Fruit fly (Drosophila melanogaster): Measurements from ENCODE around the gene CG9399.

Gene CG9399

DNA sequence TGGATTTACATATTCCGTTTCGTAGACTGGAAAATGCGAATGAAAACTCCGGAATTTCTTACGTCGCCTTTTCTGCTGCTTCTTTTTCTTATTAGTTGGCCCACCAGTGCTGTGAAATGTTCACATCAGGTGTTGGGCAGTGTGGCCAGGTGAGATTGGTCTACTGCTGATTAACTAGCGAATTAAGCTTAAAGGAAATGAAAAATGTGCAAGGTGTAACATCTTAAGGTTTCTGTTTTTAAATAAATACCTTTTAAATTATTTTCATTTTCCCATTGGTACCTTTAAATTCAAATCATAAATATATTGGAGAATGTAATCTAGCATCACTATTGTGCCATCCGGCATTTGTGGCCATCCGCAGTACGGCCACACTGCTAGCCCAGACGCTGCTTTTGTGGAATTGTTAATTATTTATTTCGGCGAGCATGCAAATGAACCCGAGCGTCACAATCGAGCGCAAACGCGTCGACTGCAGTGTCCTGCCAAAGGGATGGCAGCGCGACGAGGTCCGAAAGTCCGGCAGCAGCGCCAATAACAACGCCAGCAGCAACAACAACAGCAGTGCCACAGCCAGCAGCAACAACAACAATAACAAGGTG lies 14.5 kb downstream of the CG9399 start, which contains the start of the genes AP-1mu and MBD-like (continued):
- TF ChIP-seq unpg (GFP tag; optimal IDR thresholded peaks at IDR 0.05) (peak; percentile 66), Myb (GFP tag; optimal IDR thresholded peaks at IDR 0.05) (peak; percentile 48), Camta (GFP tag; optimal IDR thresholded peaks at IDR 0.05) (peak; percentile 74), CG12942 (GFP tag; optimal IDR thresholded peaks at IDR 0.05) (peak; percentile 61), emc (GFP tag; optimal IDR thresholded peaks at IDR 0.05) (peak; percentile 1), Hey (tag; optimal IDR thresholded peaks at IDR 0.05) (no peak), CG32772 (GFP tag; IDR thresholded peaks at IDR 0.05) (peak; percentile 64), CG30403 (GFP tag; optimal IDR thresholded peaks at IDR 0.05) (peak; percentile 83), CG9932 (GFP tag; IDR thresholded peaks at IDR 0.05) (peak; percentile 83), nerfin-2 (GFP tag; IDR thresholded peaks at IDR 0.05; ENCODE audit: partially characterized antibody) (no peak), cwo (GFP tag; optimal IDR thresholded peaks at IDR 0.05) (no peak), gcm2 (GFP tag; optimal IDR thresholded peaks at IDR 0.05) (no peak), CG16815 (GFP tag; optimal IDR thresholded peaks at IDR 0.05) (peak; percentile 39), CG11456 (GFP tag; IDR thresholded peaks at IDR 0.05) (peak; percentile 66; the same call in 2 of the 3 replicates), CG8290 (GFP tag; optimal IDR thresholded peaks at IDR 0.05) (peak; percentile 58), CG8290 (tag; optimal IDR thresholded peaks at IDR 0.05) (no peak), klu (GFP tag; IDR thresholded peaks at IDR 0.05) (peak; percentile 41; the same call in 1 of the 2 replicates), B-H2 (GFP tag; optimal IDR thresholded peaks at IDR 0.05) (peak; percentile 71), trem (tag; optimal IDR thresholded peaks at IDR 0.05) (peak; percentile 80), Scr (GFP tag; IDR thresholded peaks at IDR 0.05; ENCODE audit: partially characterized antibody) (peak; percentile 56), Dll (GFP tag; IDR thresholded peaks at IDR 0.05; ENCODE audit: partially characterized antibody) (peak; percentile 61; the same call in 1 of the 4 replicates), Hr78 (GFP tag; optimal IDR thresholded peaks at IDR 0.05) (no peak), Ets65A (GFP tag) (peak; percentile 95), slbo (GFP tag; IDR thresholded peaks at IDR 0.05) (peak; percentile 80), CG6813 (GFP tag; optimal IDR thresholded peaks at IDR 0.05) (no peak), Meics (GFP tag; optimal IDR thresholded peaks at IDR 0.05) (peak; percentile 48), Optix (GFP tag; IDR thresholded peaks at IDR 0.05) (peak; percentile 9; the same call in 1 of the 3 replicates), CG4282 (GFP tag; optimal IDR thresholded peaks at IDR 0.05) (no peak), HHEX (GFP tag; optimal IDR thresholded peaks at IDR 0.05) (peak; percentile 45), NC2β (GFP tag; optimal IDR thresholded peaks at IDR 0.05) (peak; percentile 76), insv (GFP tag; optimal IDR thresholded peaks at IDR 0.05) (peak; percentile 68 to 97), Fer1 (GFP tag; optimal IDR thresholded peaks at IDR 0.05) (peak; percentile 1), CG6854 (GFP tag; optimal IDR thresholded peaks at IDR 0.05) (no peak), Gug (GFP tag; IDR thresholded peaks at IDR 0.05) (peak; percentile 61; the same call in 3 of the 4 replicates), CG31224 (GFP tag; IDR thresholded peaks at IDR 0.05) (peak; percentile 49), Deaf1 (tag; optimal IDR thresholded peaks at IDR 0.05) (no peak), al (GFP tag; IDR thresholded peaks at IDR 0.05) (peak; percentile 55), D19A (tag; optimal IDR thresholded peaks at IDR 0.05) (no peak), crol (GFP tag; IDR thresholded peaks at IDR 0.05) (no peak), eyg (GFP tag; optimal IDR thresholded peaks at IDR 0.05) (peak; percentile 19), ranshi (GFP tag; IDR thresholded peaks at IDR 0.05) (peak; percentile 58; the same call in 1 of the 2 replicates), cato (GFP tag; optimal IDR thresholded peaks at IDR 0.05; ENCODE audit: borderline replicate concordance) (peak; percentile 27), slou (GFP tag; optimal IDR thresholded peaks at IDR 0.05) (peak; percentile 45), CG3847 (GFP tag; IDR thresholded peaks at IDR 0.05) (peak; percentile 88), Awh (GFP tag; IDR thresholded peaks at IDR 0.05) (no peak), CG10431 (GFP tag; optimal IDR thresholded peaks at IDR 0.05) (peak; percentile 3), ewg (GFP tag; optimal IDR thresholded peaks at IDR 0.05) (peak; percentile 58), MTF-1 (GFP tag; optimal IDR thresholded peaks at IDR 0.05; ENCODE audit: borderline replicate concordance) (no peak), ro (GFP tag; IDR thresholded peaks at IDR 0.05) (no peak), zfh2 (GFP tag; optimal IDR thresholded peaks at IDR 0.05) (peak; percentile 81)

All from whole organism, embryonic.